Fruit fly (Drosophila melanogaster) whole organism, embryonic: ENCODE data around the gene Ir87a.
A peak's percentile ranks its signal among the peaks of the same experiment; 100 is the strongest.

ENCODE experiments used
- Awh ChIP-seq: fragments of 200-800 bp; sonication (Bioruptor generic); IDR thresholded peaks from 2 replicates; pipeline ENCODE4, ENCODE4 v1.3.6; 2022; ENCODE audit warnings: missing biosample characterization, missing genetic modification characterization
- CG10565 ChIP-seq: fragments of 200-800 bp; sonication (Bioruptor generic); optimal IDR thresholded peaks from 3 replicates; lab custom pipeline; 2016; ENCODE audit warnings: missing biosample characterization, mild to moderate bottlenecking, missing genetic modification characterization
- CG12104 ChIP-seq: fragments of 200-800 bp; sonication (Bioruptor generic); optimal IDR thresholded peaks from 3 replicates; lab custom pipeline; 2016; ENCODE audit warnings: missing biosample characterization, missing genetic modification characterization
- CG12391 ChIP-seq: fragments of 200-800 bp; sonication (Bioruptor generic); optimal IDR thresholded peaks from 3 replicates; lab custom pipeline; 2018; ENCODE audit warnings: missing biosample characterization, mild to moderate bottlenecking, missing genetic modification characterization, moderate library complexity
- CG15269 ChIP-seq: fragments of 200-800 bp; sonication (Bioruptor generic); optimal IDR thresholded peaks from 2 replicates; lab custom pipeline; 2018; ENCODE audit warnings: missing biosample characterization, mild to moderate bottlenecking, missing genetic modification characterization, moderate library complexity
- CG17361 ChIP-seq: fragments of 200-800 bp; sonication (Bioruptor generic); IDR thresholded peaks from 3 replicates; pipeline ENCODE4 v1.3.6; 2022; ENCODE audit warnings: missing biosample characterization, missing genetic modification characterization
- CG17912 ChIP-seq: fragments of 200-800 bp; sonication (Bioruptor generic); optimal IDR thresholded peaks from 2 replicates; lab custom pipeline; 2018; ENCODE audit warnings: missing biosample characterization, mild to moderate bottlenecking, missing genetic modification characterization
- CG2678 ChIP-seq: fragments of 200-800 bp; sonication (Bioruptor generic); optimal IDR thresholded peaks from 3 replicates; lab custom pipeline; 2019; ENCODE audit warnings: missing biosample characterization, mild to moderate bottlenecking, missing genetic modification characterization, moderate library complexity
- CG3065 ChIP-seq: fragments of 200-800 bp; sonication (Bioruptor generic); optimal IDR thresholded peaks from 2 replicates; lab custom pipeline; 2016; ENCODE audit warnings: missing biosample characterization, missing genetic modification characterization
- CG32772 ChIP-seq: fragments of 200-800 bp; sonication (Bioruptor generic); IDR thresholded peaks from 2 replicates; pipeline ENCODE4 v1.3.6; 2022; ENCODE audit warnings: missing biosample characterization, missing genetic modification characterization
- CG33557 ChIP-seq: fragments of 200-800 bp; sonication (Bioruptor generic); optimal IDR thresholded peaks from 2 replicates; lab custom pipeline; 2019; ENCODE audit warnings: missing biosample characterization, mild to moderate bottlenecking, missing genetic modification characterization, moderate library complexity
- CG34376 ChIP-seq: fragments of 200-800 bp; sonication (Bioruptor generic); optimal IDR thresholded peaks from 2 replicates; lab custom pipeline; 2018; ENCODE audit warnings: missing biosample characterization, mild to moderate bottlenecking, missing genetic modification characterization
- CG3726 ChIP-seq: fragments of 200-800 bp; sonication (Bioruptor generic); IDR thresholded peaks from 3 replicates; pipeline ENCODE4, ENCODE4 v1.3.6; 2022; ENCODE audit warnings: missing biosample characterization, missing genetic modification characterization
- CG6765 ChIP-seq: fragments of 200-800 bp; sonication (Bioruptor generic); optimal IDR thresholded peaks from 3 replicates; lab custom pipeline; 2017; ENCODE audit warnings: missing biosample characterization, mild to moderate bottlenecking, missing genetic modification characterization
- CG6791 ChIP-seq: fragments of 200-800 bp; sonication (Bioruptor generic); IDR thresholded peaks from 3 replicates; pipeline ENCODE4 v1.3.6; 2022; ENCODE audit warnings: missing biosample characterization, missing genetic modification characterization; ENCODE audit not compliant: partially characterized antibody
- CG7271 ChIP-seq: fragments of 200-800 bp; sonication (Bioruptor generic); optimal IDR thresholded peaks from 2 replicates; lab custom pipeline; 2018; ENCODE audit warnings: missing biosample characterization, mild to moderate bottlenecking, missing genetic modification characterization, moderate library complexity
- CG8290 ChIP-seq, 3 experiments: fragments of 200-800 bp; sonication (Bioruptor generic); optimal IDR thresholded peaks; 2 replicates each; lab custom pipeline; 2016 to 2019; ENCODE audit warnings: missing biosample characterization in 3 of 3, missing genetic modification characterization in 3 of 3, mild to moderate bottlenecking in 2 of 3, moderate library complexity in 1 of 3
- CrebB ChIP-seq: fragments of 200-800 bp; sonication (Bioruptor generic); optimal IDR thresholded peaks from 3 replicates; lab custom pipeline; 2018; ENCODE audit warnings: missing biosample characterization, mild to moderate bottlenecking, missing genetic modification characterization
- D ChIP-seq, 2 experiments: fragments of 200-800 bp in 1 of 2; fragments of >200 bp in 1 of 2; sonication (Bioruptor generic) in 1 of 2; optimal IDR thresholded peaks; 2 replicates in 1 of 2; 3 replicates in 1 of 2; lab custom pipeline; 2017; ENCODE audit warnings: mild to moderate bottlenecking in 1 of 2, missing biosample characterization in 1 of 2, missing genetic modification characterization in 1 of 2, missing genetic modification reagents in 1 of 2
- Dbx ChIP-seq: fragments of 200-800 bp; sonication (Bioruptor generic); IDR thresholded peaks from 3 replicates; pipeline ENCODE4 v1.3.6; 2022; ENCODE audit warnings: missing biosample characterization, missing genetic modification characterization
- GATAe ChIP-seq: fragments of 200-800 bp; sonication (Bioruptor generic); conservative IDR thresholded peaks from 2 replicates; pipeline ENCODE4 v1.3.6; 2022; ENCODE audit warnings: missing biosample characterization, missing genetic modification characterization
- HLH54F ChIP-seq: fragments of 200-800 bp; sonication (Bioruptor generic); optimal IDR thresholded peaks from 3 replicates; lab custom pipeline; 2016; ENCODE audit warnings: missing biosample characterization, missing genetic modification characterization
- Mes4 ChIP-seq: fragments of 200-800 bp; sonication (Bioruptor generic); optimal IDR thresholded peaks from 2 replicates; lab custom pipeline; 2016; ENCODE audit warnings: missing biosample characterization, missing genetic modification characterization
- Oaz ChIP-seq: fragments of 200-800 bp; sonication (Bioruptor generic); IDR thresholded peaks from 2 replicates; pipeline ENCODE4 v1.3.6; 2022; ENCODE audit warnings: missing biosample characterization, missing genetic modification characterization
- Side ChIP-seq: fragments of 200-800 bp; sonication (Bioruptor generic); optimal IDR thresholded peaks from 2 replicates; lab custom pipeline; 2016; ENCODE audit warnings: missing biosample characterization, missing genetic modification characterization
- Trl ChIP-seq, 3 experiments: fragments of >200 bp in 2 of 3; fragments of 200-800 bp in 1 of 3; sonication (Bioruptor generic) in 1 of 3; optimal IDR thresholded peaks; 2 replicates in 1 of 3; 3 replicates in 2 of 3; lab custom pipeline; 2016 to 2017; ENCODE audit warnings: missing biosample characterization in 1 of 3, missing genetic modification characterization in 1 of 3
- Vsx1 ChIP-seq: fragments of 200-800 bp; sonication (Bioruptor generic); optimal IDR thresholded peaks from 2 replicates; lab custom pipeline; 2017; ENCODE audit warnings: missing biosample characterization, mild to moderate bottlenecking, missing genetic modification characterization, missing genetic modification reagents
- YL-1 ChIP-seq: fragments of 200-800 bp; sonication (Bioruptor generic); optimal IDR thresholded peaks from 3 replicates; lab custom pipeline; 2017; ENCODE audit warnings: missing biosample characterization, mild to moderate bottlenecking, missing genetic modification characterization
- ato ChIP-seq: fragments of 200-800 bp; sonication (Bioruptor generic); IDR thresholded peaks from 2 replicates; pipeline ENCODE4 v1.3.6; 2022; ENCODE audit warnings: missing biosample characterization, missing genetic modification characterization; ENCODE audit not compliant: partially characterized antibody
- az2 ChIP-seq: fragments of 200-800 bp; sonication (Bioruptor generic); optimal IDR thresholded peaks from 3 replicates; lab custom pipeline; 2016; ENCODE audit warnings: missing biosample characterization, missing genetic modification characterization
- bcd ChIP-seq: fragments of 200-800 bp; sonication (Bioruptor generic); optimal IDR thresholded peaks from 2 replicates; lab custom pipeline; 2017; ENCODE audit warnings: missing biosample characterization, mild to moderate bottlenecking, missing genetic modification characterization
- cato ChIP-seq: fragments of 200-800 bp; sonication (Bioruptor generic); optimal IDR thresholded peaks from 2 replicates; lab custom pipeline; 2016; ENCODE audit warnings: missing biosample characterization, missing genetic modification characterization, borderline replicate concordance
- dmrt11E ChIP-seq: fragments of 200-800 bp; sonication (Bioruptor generic); optimal IDR thresholded peaks from 3 replicates; lab custom pipeline; 2018; ENCODE audit warnings: missing biosample characterization, mild to moderate bottlenecking, missing genetic modification characterization, moderate library complexity
- ems ChIP-seq: fragments of 200-800 bp; sonication (Bioruptor generic); optimal IDR thresholded peaks from 3 replicates; lab custom pipeline; 2016; ENCODE audit warnings: missing biosample characterization, missing genetic modification characterization
- hkb ChIP-seq, 2 experiments: fragments of 200-800 bp in 1 of 2; fragments of >200 bp in 1 of 2; sonication (Bioruptor generic) in 1 of 2; IDR thresholded peaks in 1 of 2; optimal IDR thresholded peaks in 1 of 2; 2 replicates each; pipeline versions ENCODE4 v1.3.6 to Lab custom; 2017 to 2022; ENCODE audit warnings: missing biosample characterization in 1 of 2, missing genetic modification characterization in 1 of 2
- ken ChIP-seq: fragments of 200-800 bp; sonication (Bioruptor generic); IDR thresholded peaks from 3 replicates; pipeline ENCODE4 v1.3.6; 2022; ENCODE audit warnings: missing biosample characterization, missing genetic modification characterization
- knrl ChIP-seq: fragments of 200-800 bp; sonication (Bioruptor generic); IDR thresholded peaks from 3 replicates; pipeline ENCODE4 v1.3.6; 2022; ENCODE audit warnings: missing biosample characterization, missing genetic modification characterization; ENCODE audit not compliant: partially characterized antibody
- lilli ChIP-seq: fragments of 200-800 bp; sonication (Bioruptor generic); optimal IDR thresholded peaks from 3 replicates; lab custom pipeline; 2016; ENCODE audit warnings: missing biosample characterization, missing genetic modification characterization
- lmd ChIP-seq: fragments of 200-800 bp; sonication (Bioruptor generic); IDR thresholded peaks from 2 replicates; pipeline ENCODE4 v1.3.6; 2022; ENCODE audit warnings: missing biosample characterization, missing genetic modification characterization
- run ChIP-seq: fragments of 200-800 bp; sonication (Bioruptor generic); optimal IDR thresholded peaks from 3 replicates; lab custom pipeline; 2018; ENCODE audit warnings: missing biosample characterization, mild to moderate bottlenecking, missing genetic modification characterization
- seq ChIP-seq: fragments of 200-800 bp; sonication (Bioruptor generic); IDR thresholded peaks from 2 replicates; pipeline ENCODE4 v1.3.6; 2022; ENCODE audit warnings: missing biosample characterization, missing genetic modification characterization
- sim ChIP-seq: fragments of 200-800 bp; sonication (Bioruptor generic); IDR thresholded peaks from 2 replicates; pipeline ENCODE4 v1.3.6; 2022; ENCODE audit warnings: missing biosample characterization, missing genetic modification characterization
- stc ChIP-seq: fragments of 200-800 bp; sonication (Bioruptor generic); IDR thresholded peaks from 2 replicates; pipeline ENCODE4 v1.3.6; 2022; ENCODE audit warnings: missing biosample characterization, missing genetic modification characterization
- tgo ChIP-seq: fragments of 200-800 bp; sonication (Bioruptor generic); IDR thresholded peaks from 3 replicates; pipeline ENCODE4 v1.3.6; 2022; ENCODE audit warnings: missing biosample characterization, missing genetic modification characterization
- trem ChIP-seq: fragments of 200-800 bp; optimal IDR thresholded peaks from 3 replicates; lab custom pipeline; 2019; ENCODE audit warnings: missing biosample characterization, mild to moderate bottlenecking, missing genetic modification characterization, moderate library complexity
- vfl ChIP-seq: fragments of 200-800 bp; sonication (Bioruptor generic); optimal IDR thresholded peaks from 2 replicates; lab custom pipeline; 2016; ENCODE audit warnings: missing biosample characterization, missing genetic modification characterization
- wdn ChIP-seq: fragments of 200-800 bp; sonication (Bioruptor generic); IDR thresholded peaks from 2 replicates; pipeline ENCODE4 v1.3.6; 2022; ENCODE audit warnings: missing biosample characterization, missing genetic modification characterization
- yki ChIP-seq: fragments of >200 bp; optimal IDR thresholded peaks from 3 replicates; lab custom pipeline; 2018

Ir87a gene

DNA sequence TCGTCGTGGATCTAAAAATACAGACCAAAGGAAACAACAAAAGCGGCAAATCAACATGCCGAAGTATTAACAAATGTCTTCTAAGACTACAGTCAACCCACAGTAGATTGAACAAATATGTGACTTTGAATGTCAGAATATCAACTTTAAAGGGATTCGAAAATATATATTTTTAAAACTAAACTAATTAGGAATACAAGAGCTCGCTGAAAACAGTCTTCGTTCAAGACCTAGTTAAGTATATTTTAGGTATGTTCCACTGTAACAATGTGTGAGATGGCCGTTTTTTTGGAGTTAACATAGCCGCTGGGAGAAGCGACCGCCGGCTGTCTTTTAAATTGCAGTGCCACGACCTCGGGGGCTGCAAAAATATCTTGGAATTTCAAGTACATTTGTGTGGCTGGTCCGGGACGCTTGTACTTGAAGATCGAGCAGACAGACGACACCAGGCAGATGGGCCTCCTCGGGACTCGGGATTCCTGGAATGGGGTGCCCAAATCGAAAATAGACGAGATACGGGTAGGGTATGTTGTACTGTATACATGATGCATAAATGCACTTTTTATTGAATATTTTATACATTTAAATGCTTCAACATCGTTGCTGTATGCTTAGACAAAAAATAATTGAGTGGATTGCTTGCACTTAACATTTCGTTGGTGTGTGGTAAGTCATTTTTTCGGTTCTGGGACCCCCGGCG is 8.4 kb downstream of the Ir87a start (continued):
- peak; percentile 71 for TF ChIP-seq CG15269 (tag; lab: Kevin White, UChicago)
- peak; percentile 69 for TF ChIP-seq CG17361 (GFP tag; lab: Robert Waterston, UW)
- TF ChIP-seq Oaz: no peak
- TF ChIP-seq ato: no peak
- TF ChIP-seq vfl: no peak
- peak; percentile 67 for TF ChIP-seq tgo (GFP tag; lab: Robert Waterston, UW)
- peak; percentile 51 for TF ChIP-seq lmd (GFP tag; lab: Robert Waterston, UW)
- no peak for TF ChIP-seq YL-1 (GFP tag; lab: Kevin White, UChicago)
- TF ChIP-seq CG34376 (GFP tag; lab: Kevin White, UChicago): no peak
- TF ChIP-seq cato (GFP tag; lab: Kevin White, UChicago): no peak
- no peak for TF ChIP-seq GATAe (GFP tag; lab: Robert Waterston, UW)
- no peak for TF ChIP-seq D (optimal IDR thresholded peaks at IDR 0.05; lab: Kevin White, UChicago)
- TF ChIP-seq D (GFP tag; optimal IDR thresholded peaks at IDR 0.05; lab: Kevin White, UChicago): peak; percentile 75
- no peak for TF ChIP-seq CG3726
- peak; percentile 43; the same call in 1 of the 3 replicates for TF ChIP-seq Dbx (GFP tag; lab: Robert Waterston, UW)
- peak; percentile 37 for TF ChIP-seq run (tag; lab: Kevin White, UChicago)
- TF ChIP-seq CG33557: peak; percentile 45
- TF ChIP-seq az2 (GFP tag; lab: Kevin White, UChicago): peak; percentile 69
- TF ChIP-seq lilli (GFP tag; lab: Kevin White, UChicago): peak; percentile 66
- peak; percentile 58; the same call in 1 of the 3 replicates for TF ChIP-seq ken (GFP tag; lab: Robert Waterston, UW)
- no peak for TF ChIP-seq Trl (optimal IDR thresholded peaks at IDR 0.05; lab: Kevin White, UChicago)
- TF ChIP-seq Trl (GFP tag; optimal IDR thresholded peaks at IDR 0.05; lab: Kevin White, UChicago): peak; percentile 19
- TF ChIP-seq seq: peak; percentile 32; the same call in 1 of the 2 replicates
- TF ChIP-seq trem (tag; lab: Kevin White, UChicago): peak; percentile 70
- TF ChIP-seq Awh (GFP tag; lab: Robert Waterston, UW): 0 out of 2 replicates have a peak, but pooled peaks have one; percentile 33
- no peak for TF ChIP-seq CG7271 (tag; lab: Kevin White, UChicago)
- peak; percentile 69 for TF ChIP-seq dmrt11E (tag; lab: Kevin White, UChicago)
- TF ChIP-seq ems: peak; percentile 34
- TF ChIP-seq CG6791 (GFP tag; lab: Robert Waterston, UW): no peak
- TF ChIP-seq CG17912 (GFP tag; lab: Kevin White, UChicago): no peak
- no peak for TF ChIP-seq CG3065
- TF ChIP-seq bcd (GFP tag; lab: Kevin White, UChicago): peak; percentile 62
- TF ChIP-seq CG2678: peak; percentile 77
- peak; percentile 59; the same call in 1 of the 2 replicates for TF ChIP-seq CG32772 (GFP tag; lab: Robert Waterston, UW)
- TF ChIP-seq Side (GFP tag; lab: Kevin White, UChicago): peak; percentile 46
- no peak for TF ChIP-seq knrl (GFP tag; lab: Robert Waterston, UW)
- no peak for TF ChIP-seq CG6765 (GFP tag; lab: Kevin White, UChicago)
- TF ChIP-seq yki (lab: Kevin White, UChicago): no peak
- peak; percentile 55 for TF ChIP-seq HLH54F
- peak; percentile 27 for TF ChIP-seq CG12104 (GFP tag; lab: Kevin White, UChicago)
- TF ChIP-seq stc (GFP tag; lab: Robert Waterston, UW): peak; percentile 74
- TF ChIP-seq CG10565: no peak
- TF ChIP-seq CG12391 (tag; lab: Kevin White, UChicago): peak; percentile 74
- TF ChIP-seq hkb (optimal IDR thresholded peaks at IDR 0.05; lab: Kevin White, UChicago): no peak
- TF ChIP-seq hkb (GFP tag; IDR thresholded peaks at IDR 0.05; lab: Robert Waterston, UW): peak; percentile 80
- TF ChIP-seq sim (GFP tag; lab: Robert Waterston, UW): no peak
- peak; percentile 64 for TF ChIP-seq Mes4
- TF ChIP-seq CrebB (tag; lab: Kevin White, UChicago): no peak
- TF ChIP-seq wdn (GFP tag; lab: Robert Waterston, UW): no peak
- TF ChIP-seq Vsx1: no peak
- peak; percentile 7 for TF ChIP-seq CG8290 (GFP tag; optimal IDR thresholded peaks at IDR 0.05; lab: Kevin White, UChicago)
- peak in 1 of 2 experiments; percentile 33 for TF ChIP-seq CG8290 (tag; optimal IDR thresholded peaks at IDR 0.05; lab: Kevin White, UChicago)
